Worm (Caenorhabditis elegans) whole organism, young adult: ENCODE measurements around the gene sri-60.

Experiments
- F23B12.7 ChIP-seq: sonication (generic microtip); optimal IDR thresholded peaks from 2 replicates; lab custom pipeline; 2017; ENCODE audit warnings: missing genetic modification characterization, mild to moderate bottlenecking, missing compliant biosample characterization, antibody characterized with exemption, moderate library complexity; ENCODE audit not compliant: insufficient read depth
- Y56A3A.18 ChIP-seq: fragments of 200-800 bp; sonication (Bioruptor generic); IDR thresholded peaks from 2 replicates; pipeline ENCODE4 v1.3.6; 2022; ENCODE audit warnings: missing genetic modification reagents, missing genetic modification characterization, missing compliant biosample characterization
- ama-1 ChIP-seq, 3 experiments: fragments of 150-350 bp in 1 of 3; sonication (generic microtip) in 2 of 3; optimal IDR thresholded peaks; 2 replicates each; lab custom pipeline; 2014 to 2018; ENCODE audit warnings: missing biosample characterization in 2 of 3, missing genetic modification characterization in 2 of 3, missing genetic modification reagents in 2 of 3
- ceh-100 ChIP-seq: fragments of 200-800 bp; sonication (Bioruptor generic); IDR thresholded peaks from 2 replicates; pipeline ENCODE4 v1.3.6; 2022; ENCODE audit warnings: missing genetic modification reagents, missing genetic modification characterization, missing compliant biosample characterization
- mcd-1 ChIP-seq: fragments of 200-800 bp; sonication (Bioruptor generic); IDR thresholded peaks from 2 replicates; pipeline ENCODE4 v1.3.6; 2022; ENCODE audit warnings: missing genetic modification reagents, missing genetic modification characterization, missing compliant biosample characterization
- unc-130 ChIP-seq: sonication (generic microtip); optimal IDR thresholded peaks from 2 replicates; lab custom pipeline; 2016; ENCODE audit warnings: missing genetic modification reagents, missing genetic modification characterization, missing compliant biosample characterization

DNA sequence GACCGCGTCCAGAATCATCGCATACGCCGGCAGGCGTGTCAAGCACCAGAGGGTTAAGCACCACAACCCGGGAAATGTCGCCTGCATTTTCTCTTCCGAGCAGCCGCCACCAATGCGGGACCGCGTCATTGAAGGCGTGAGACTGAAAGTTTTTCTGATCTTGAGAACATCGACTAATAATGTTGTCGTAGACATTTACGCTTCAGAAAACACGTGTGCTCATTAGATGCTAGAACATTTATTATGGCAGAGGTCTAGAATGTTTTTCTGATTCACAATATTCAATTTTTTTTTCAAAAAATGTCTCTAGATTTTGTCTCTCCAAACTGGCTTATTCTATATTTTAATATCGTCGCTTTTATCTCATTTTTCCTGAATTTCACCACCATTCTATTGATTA, 46.1 kb downstream of the sri-60 start, which contains the start of gene sri-47:
- no peak for TF ChIP-seq ceh-100 (GFP tag; lab: Robert Waterston, UW)
- no peak for TF ChIP-seq F23B12.7 (tag; lab: Kevin White, UChicago)
- TF ChIP-seq mcd-1: no peak
- no peak for TF ChIP-seq unc-130
- TF ChIP-seq ama-1 (optimal IDR thresholded peaks at IDR 0.05; lab: Kevin White, UChicago): no peak
- no peak for TF ChIP-seq ama-1 (GFP tag; optimal IDR thresholded peaks at IDR 0.05; lab: Kevin White, UChicago)
- TF ChIP-seq Y56A3A.18 (GFP tag; lab: Robert Waterston, UW): no peak
